Fruit fly (Drosophila melanogaster): ENCODE measurements around the gene eff.

Gene eff

DNA sequence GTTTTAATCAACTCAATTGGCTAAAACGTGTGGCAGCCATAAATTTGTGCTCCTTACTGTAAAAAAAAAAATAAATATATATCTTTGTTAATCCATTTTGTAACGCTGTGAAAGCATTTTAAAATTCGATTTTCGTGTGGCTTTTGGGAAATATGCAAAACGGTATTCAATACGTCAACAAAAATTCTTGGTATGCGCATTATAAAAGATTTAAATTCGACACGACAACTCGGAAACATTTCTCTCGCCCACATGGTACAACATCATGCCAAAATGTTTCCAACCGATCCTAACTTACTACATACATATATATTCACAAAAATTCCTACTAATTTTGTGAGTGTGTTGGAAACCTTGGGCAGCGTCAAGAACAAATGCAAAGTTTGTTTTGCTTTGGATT is 30.4 kb downstream of the eff start:
- TF ChIP-seq CTCF (optimal IDR thresholded peaks at IDR 0.05) (no peak), CG8478 (optimal IDR thresholded peaks at IDR 0.05) (no peak)

DNA sequence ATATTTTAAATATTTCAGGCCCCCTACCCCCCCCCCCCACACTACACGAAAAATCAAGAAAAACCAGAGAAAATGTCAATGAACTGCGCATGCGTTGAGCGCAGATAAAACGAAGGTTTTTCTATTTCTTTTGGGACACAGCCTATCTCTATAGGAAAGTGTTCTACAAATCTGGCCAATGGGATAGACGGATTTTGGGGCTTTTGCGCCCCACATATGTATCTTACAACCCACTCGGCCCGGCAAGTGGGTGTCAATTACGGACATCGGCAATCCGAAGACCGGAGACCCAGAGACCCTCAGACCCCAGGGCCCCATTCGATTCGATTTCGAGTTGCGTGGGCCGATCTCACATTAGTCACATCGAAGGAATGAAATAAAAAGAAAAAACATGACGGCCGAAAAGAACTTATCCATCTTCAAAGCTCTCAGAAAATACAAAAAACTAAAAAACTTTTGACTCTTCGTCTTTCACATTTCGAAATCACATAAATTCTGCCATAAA is 31.6 kb downstream of the eff start:
- TF ChIP-seq CG8478 (optimal IDR thresholded peaks at IDR 0.05) (no peak), CTCF (optimal IDR thresholded peaks at IDR 0.05) (no peak)

DNA sequence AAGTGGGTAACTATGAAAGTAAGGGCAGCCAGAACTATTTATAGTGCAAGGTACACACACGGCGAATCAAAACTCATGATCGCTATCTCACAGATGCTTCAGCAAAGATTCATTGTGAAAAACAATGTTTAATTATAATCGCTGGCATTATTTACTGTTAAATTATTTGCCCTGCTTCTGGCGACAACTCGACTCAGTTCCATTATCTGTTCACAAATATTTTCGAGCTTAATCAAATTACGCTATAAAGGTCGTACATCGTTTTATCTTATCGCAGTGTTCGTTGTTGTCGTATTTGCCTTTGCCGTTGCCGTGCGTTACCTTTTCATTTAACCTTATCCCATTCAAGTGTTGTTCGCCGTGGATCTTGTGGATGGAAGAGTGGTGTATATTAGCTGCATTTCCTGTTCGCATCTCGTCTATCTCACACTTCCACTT is 32.2 kb downstream of the eff start:
- no peak for TF ChIP-seq CG8478 (optimal IDR thresholded peaks at IDR 0.05)
- no peak for TF ChIP-seq CTCF (optimal IDR thresholded peaks at IDR 0.05)

DNA sequence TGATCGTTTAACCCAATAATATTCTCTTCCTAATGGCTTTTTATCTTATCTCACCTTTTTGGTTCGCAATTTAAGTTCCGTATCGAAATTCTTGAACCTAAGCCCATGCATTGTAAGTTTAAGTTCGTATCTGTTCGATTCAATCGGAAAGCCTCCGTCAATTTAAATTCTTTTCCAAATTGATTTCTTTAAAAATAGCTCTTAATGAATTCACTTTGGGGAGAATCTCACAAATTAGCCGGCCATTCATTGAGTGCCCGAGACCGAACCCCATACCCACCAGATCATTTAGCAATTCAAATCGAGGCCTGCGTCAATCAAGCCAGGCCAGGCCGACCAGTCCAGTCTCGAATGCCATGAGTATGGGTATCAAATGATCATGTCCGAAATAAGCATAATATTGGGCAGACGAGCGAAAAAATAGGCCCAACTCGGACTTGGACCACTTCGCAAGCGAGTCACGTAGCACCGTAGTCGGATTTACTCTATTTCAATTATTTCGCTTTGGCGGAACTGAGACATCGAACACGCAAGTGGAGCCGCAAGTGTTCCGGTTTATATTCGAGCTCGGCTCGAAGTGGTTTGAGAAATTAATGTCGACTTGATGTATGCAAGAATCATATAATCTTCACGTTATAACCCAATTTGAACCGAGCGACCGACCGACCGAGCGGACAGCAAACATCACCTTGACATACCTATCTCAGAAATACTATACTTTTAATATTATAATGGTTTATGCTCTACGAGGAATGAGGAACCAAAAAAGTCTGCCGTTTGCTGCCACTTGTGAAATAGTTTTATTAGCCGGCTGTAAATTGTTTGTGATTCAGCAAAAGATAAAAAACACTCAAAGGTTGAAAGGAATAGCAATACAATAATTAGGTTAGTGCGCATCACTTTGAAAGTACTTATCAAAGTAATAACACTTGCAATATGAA is 33.1 kb downstream of the eff start:
- no peak for TF ChIP-seq CTCF (optimal IDR thresholded peaks at IDR 0.05)

DNA sequence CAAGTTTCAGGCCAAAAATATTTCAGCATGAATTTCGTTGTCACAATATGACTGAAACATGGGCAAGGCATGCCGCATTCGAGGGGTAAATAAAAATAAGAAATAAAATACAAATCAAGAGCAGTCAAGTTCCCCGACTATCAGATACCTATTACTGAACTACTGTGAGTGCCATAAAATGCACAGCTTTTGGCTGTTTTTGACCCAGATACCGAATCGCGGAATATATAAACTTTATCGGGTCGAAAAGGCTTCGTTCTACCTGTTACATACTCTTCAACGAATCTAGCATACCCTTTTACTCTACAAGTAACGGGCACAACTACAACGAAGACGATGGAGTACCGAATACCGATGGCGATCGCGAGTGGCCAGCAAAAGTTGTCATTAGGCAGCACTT is 34.3 kb downstream of the eff start:
- TF ChIP-seq CG8478 (optimal IDR thresholded peaks at IDR 0.05) (no peak), CTCF (optimal IDR thresholded peaks at IDR 0.05) (no peak)

DNA sequence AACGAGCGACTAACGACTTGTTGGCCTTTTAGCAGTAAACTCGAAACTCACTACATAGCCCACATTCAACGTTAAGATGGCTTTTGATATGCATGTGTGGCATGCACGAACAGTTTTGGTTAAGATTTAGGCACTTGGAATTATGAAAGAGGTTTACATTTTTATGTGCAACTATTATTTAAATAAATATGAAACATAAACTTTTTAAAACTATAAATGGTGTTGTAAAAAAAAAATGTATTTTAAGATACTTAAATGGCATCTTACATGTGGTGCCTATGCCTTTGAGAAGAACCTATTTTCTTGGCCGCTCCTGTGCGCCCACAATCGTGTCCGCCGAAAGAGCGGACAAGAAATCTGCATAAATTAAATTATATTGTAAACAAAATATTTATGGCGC is 34.8 kb downstream of the eff start:
- TF ChIP-seq CG8478 (optimal IDR thresholded peaks at IDR 0.05): no peak
- TF ChIP-seq CTCF (optimal IDR thresholded peaks at IDR 0.05): no peak

DNA sequence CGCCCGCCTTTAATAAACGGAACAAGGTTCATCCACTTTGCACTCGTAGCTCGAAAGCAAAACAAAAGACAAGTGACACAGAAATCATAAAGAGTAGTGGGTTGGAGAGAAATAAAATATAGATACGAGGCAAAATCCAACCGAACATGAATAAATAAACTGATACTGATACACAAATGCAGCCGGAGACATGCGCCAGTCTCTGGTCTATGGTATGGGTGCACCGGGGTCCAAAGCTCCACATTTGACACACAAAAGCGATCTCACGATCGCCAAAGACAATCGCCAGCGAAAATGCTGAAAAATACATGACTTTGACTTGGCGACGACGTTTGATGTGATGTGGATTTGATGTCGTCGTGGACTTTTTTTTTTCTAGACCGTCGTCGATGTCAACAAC is 35.8 kb downstream of the eff start:
- no peak for TF ChIP-seq CG8478 (optimal IDR thresholded peaks at IDR 0.05)
- no peak for TF ChIP-seq CTCF (optimal IDR thresholded peaks at IDR 0.05)

DNA sequence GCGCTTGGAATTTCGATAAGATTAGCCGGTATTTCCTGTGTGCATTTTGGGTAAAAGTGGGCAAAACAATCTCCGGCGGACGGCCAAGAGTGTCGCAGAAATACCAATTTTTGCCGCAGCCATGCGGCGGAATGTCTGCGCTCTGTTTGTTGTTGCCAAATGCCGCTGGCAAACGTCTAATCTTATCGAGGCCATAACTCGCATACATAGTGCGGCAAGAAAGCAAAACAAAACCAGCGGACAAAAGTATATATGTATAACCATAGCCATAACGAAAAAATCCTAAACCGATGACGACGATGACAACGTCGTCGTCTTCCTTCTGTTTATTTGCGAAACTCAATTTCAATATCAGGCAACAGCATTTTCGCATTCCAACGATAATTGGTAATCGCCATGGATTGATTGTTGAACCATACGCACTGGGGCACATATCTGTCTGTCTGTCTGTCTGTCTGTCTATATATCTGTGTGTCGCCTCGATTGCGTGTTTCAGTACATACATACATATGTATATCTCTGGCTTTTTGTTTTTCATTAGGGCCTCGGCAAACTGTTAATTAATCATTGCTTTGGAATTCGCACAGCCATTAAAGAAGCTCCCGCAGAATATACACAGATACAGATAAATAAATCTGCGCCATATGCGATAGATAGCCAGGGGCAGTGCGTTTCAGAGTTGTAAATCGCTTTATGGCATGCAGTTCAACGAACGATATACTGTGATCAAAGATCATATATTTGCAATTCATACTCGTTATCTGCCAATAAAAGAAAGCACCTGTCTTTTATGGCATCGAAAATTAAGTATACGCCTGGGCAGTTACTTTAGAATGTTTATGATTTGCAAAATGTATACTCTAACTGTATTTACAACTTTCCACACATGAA is 37.6 kb downstream of the eff start:
- no peak for TF ChIP-seq CG8478 (optimal IDR thresholded peaks at IDR 0.05)
- TF ChIP-seq CTCF (optimal IDR thresholded peaks at IDR 0.05): no peak

DNA sequence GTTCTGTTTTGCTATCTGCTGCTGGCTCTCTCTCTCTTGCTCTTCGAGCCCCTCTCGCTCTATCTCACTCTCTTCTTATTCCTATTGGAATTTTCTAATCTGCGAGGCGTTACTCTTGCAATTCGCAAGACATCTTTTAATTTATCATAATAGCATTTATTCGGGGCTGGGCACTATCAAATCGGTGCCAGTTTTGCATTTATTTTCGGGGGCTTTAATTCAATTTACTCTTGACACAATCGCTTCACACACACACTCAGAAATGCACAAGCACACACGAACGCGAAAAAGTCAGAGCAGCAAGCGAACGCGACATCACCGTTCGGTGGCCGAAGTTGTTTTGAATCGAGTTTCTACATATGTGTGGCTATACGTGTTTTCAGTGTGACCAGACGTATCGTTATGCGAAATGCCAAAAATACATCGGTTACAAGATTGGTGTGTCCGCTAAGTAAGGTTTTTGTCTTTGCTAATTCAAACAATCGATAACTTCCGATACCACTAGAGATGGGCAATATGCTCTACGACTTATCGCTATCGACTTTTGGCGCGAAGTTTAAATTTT is 44.1 kb downstream of the eff start, which contains the start of gene Meltrin:
TSS of gene Meltrin (minus strand) at position 344 of the 565 bp plus-strand sequence.
- peak; percentile 53 to 58 for TF ChIP-seq CTCF (optimal IDR thresholded peaks at IDR 0.05)
- TF ChIP-seq CG8478 (optimal IDR thresholded peaks at IDR 0.05): no peak

DNA sequence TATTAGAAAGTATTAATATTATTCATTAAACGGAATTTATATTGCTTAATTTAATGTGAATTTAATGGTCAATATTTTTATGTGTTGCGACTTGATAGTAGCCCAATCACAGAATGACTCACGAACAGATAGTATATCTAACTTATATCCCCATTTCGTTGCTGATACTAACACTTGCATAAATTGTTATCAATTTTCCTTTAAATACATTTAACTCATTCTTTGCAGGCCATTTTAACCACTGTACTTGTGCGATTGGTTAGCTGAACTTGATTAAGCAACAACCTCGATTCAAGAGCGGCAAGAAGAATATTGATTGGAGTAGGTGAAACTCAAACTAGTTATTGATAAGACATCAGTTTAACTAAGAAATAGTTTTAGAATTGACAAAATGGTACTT is 45.5 kb downstream of the eff start:
- TF ChIP-seq CTCF (optimal IDR thresholded peaks at IDR 0.05) (no peak), CG8478 (optimal IDR thresholded peaks at IDR 0.05) (no peak)

DNA sequence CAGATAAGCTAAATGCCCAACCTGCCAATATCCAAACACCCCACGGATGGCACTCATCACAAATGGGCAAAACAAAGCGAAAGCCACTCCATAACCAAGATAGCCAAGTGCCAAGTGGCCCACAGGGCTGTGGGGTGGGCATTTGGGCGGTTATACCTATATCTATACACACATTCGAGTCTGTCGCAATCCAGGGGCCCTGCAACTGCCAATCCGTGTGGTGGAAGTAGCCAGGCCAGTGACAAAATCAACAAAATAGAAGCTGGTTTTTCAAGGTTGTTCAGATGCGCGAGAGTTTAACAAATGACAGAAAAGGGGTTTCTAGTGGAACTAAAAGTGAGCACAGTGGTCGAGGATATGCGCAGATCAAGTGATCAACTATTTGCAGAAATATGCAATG is 46.1 kb downstream of the eff start:
- TF ChIP-seq CTCF (optimal IDR thresholded peaks at IDR 0.05) (no peak), CG8478 (optimal IDR thresholded peaks at IDR 0.05) (no peak)

DNA sequence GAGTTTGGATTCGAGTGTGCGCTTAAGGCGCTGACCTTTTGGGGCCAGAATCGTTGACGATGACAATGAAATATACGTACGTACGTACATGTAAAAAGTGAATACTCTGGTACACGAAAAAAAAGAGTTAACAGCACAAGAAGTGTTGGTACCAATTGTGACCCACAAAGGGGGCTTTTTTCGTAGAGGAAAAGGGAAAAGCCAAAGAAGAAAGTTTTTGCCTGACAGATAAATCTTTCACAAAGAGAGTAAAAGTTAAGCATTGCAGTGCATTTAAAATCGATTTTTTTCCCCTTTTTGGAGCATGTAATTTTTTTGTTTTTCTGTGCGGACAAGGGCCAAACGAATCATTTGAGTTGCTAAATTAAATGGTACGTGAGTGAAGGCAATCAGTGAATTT is 46.5 kb downstream of the eff start:
- no peak for TF ChIP-seq CTCF (optimal IDR thresholded peaks at IDR 0.05)
- no peak for TF ChIP-seq CG8478 (optimal IDR thresholded peaks at IDR 0.05)

DNA sequence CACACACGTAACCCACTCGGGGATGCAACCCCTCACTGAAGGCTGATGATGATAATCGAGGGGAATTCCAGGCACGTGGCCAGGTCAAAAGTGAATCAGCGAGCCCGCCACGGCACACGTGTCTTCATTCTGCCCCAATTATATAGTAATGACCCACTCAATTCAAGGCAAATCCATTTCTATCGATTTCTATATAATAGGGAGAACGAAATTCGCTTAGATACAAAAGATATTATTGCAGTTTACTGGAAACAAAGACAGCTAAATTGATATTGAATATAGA is 48.2 kb downstream of the eff start:
- no peak for TF ChIP-seq CTCF (optimal IDR thresholded peaks at IDR 0.05)
- no peak for TF ChIP-seq CG8478 (optimal IDR thresholded peaks at IDR 0.05)

DNA sequence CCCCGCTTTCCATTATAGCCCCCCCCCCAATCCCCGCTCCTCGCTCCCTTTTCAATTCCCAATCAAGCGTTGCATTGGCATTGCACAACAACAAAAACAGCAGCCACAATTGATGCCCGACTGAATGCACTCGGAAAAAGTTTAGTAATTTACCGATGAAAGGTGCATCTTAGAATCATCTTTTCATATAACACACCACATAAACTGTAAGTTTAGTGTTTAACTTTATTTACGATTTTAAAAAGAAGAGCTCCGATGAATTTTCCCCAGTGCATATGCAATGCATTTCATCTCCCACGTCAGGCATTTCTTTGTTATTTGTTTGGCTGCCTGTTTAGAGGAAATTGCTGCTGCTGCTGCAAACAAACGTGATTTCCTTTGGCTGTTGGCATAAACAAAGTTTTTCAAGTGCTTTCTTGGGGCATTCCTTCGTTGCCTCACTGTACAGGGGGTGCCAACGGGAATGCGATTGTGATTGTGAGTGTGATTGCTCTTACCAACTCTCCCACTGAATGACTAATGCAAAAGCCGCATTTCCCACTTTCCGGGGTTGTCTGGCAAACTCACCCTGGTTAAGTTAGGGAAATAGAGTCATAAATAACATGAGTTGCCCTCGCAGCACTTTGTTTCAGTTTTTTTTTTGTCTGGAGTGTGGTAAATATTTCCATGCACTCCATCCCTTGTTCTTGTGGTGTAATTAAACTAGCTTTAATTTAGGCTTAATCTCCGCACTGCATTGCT is 48.7 kb downstream of the eff start:
- TF ChIP-seq CG8478 (optimal IDR thresholded peaks at IDR 0.05) (no peak), CTCF (optimal IDR thresholded peaks at IDR 0.05) (no peak)
